Fruit fly (Drosophila melanogaster) whole organism, embryonic: ENCODE results near the gene Nt5b.
A peak's percentile ranks its signal among the peaks of the same experiment; 100 is the strongest.

Experiments used
- Bgb ChIP-seq: fragments of 200-800 bp; sonication (Bioruptor generic); IDR thresholded peaks from 2 replicates; pipeline ENCODE4 v1.3.6; 2022; ENCODE audit warnings: missing biosample characterization, missing genetic modification characterization; ENCODE audit not compliant: partially characterized antibody
- CG11456 ChIP-seq: fragments of 200-800 bp; sonication (Bioruptor generic); IDR thresholded peaks from 3 replicates; pipeline ENCODE4 v1.3.6; 2022; ENCODE audit warnings: missing biosample characterization, missing genetic modification characterization
- CG13624 ChIP-seq: fragments of 200-800 bp; sonication (Bioruptor generic); optimal IDR thresholded peaks from 2 replicates; lab custom pipeline; 2016; ENCODE audit warnings: missing biosample characterization, missing genetic modification characterization
- CG13894 ChIP-seq: fragments of 200-800 bp; sonication (Bioruptor generic); optimal IDR thresholded peaks from 3 replicates; lab custom pipeline; 2018; ENCODE audit warnings: missing biosample characterization, mild to moderate bottlenecking, missing genetic modification characterization, moderate library complexity
- CG15514 ChIP-seq: fragments of 200-800 bp; sonication (Bioruptor generic); optimal IDR thresholded peaks from 3 replicates; lab custom pipeline; 2017; ENCODE audit warnings: missing biosample characterization, missing genetic modification characterization, mild to moderate bottlenecking, moderate library complexity, missing genetic modification reagents
- CG15696 ChIP-seq: fragments of 200-800 bp; sonication (Bioruptor generic); optimal IDR thresholded peaks from 2 replicates; lab custom pipeline; 2019; ENCODE audit warnings: missing biosample characterization, mild to moderate bottlenecking, missing genetic modification characterization, moderate library complexity
- CG16813 ChIP-seq: fragments of 200-800 bp; sonication (Bioruptor generic); IDR thresholded peaks from 3 replicates; pipeline ENCODE4 v1.3.6; 2022; ENCODE audit warnings: missing biosample characterization, missing genetic modification characterization; ENCODE audit not compliant: partially characterized antibody
- CG17186 ChIP-seq: fragments of 200-800 bp; sonication (Bioruptor generic); optimal IDR thresholded peaks from 3 replicates; lab custom pipeline; 2017; ENCODE audit warnings: missing biosample characterization, missing genetic modification reagents, missing genetic modification characterization
- CG17568 ChIP-seq: fragments of 200-800 bp; sonication (Bioruptor generic); optimal IDR thresholded peaks from 2 replicates; lab custom pipeline; 2018; ENCODE audit warnings: missing biosample characterization, mild to moderate bottlenecking, missing genetic modification characterization, moderate library complexity
- CG1832 ChIP-seq: fragments of 200-800 bp; sonication (Bioruptor generic); optimal IDR thresholded peaks from 2 replicates; lab custom pipeline; 2017; ENCODE audit warnings: missing biosample characterization, mild to moderate bottlenecking, missing genetic modification characterization, inconsistent platforms
- CG2116 ChIP-seq: fragments of 200-800 bp; sonication (Bioruptor generic); optimal IDR thresholded peaks from 3 replicates; lab custom pipeline; 2018; ENCODE audit warnings: missing biosample characterization, mild to moderate bottlenecking, missing genetic modification characterization
- CG33213 ChIP-seq: fragments of 200-800 bp; sonication (Bioruptor generic); optimal IDR thresholded peaks from 3 replicates; lab custom pipeline; 2016; ENCODE audit warnings: missing biosample characterization, missing genetic modification characterization
- CG42726 ChIP-seq: fragments of 200-800 bp; sonication (Bioruptor generic); IDR thresholded peaks from 2 replicates; pipeline ENCODE4 v1.3.6; 2022; ENCODE audit warnings: missing biosample characterization, missing genetic modification characterization; ENCODE audit not compliant: partially characterized antibody
- CG4617 ChIP-seq: fragments of 200-800 bp; sonication (Bioruptor generic); optimal IDR thresholded peaks from 3 replicates; lab custom pipeline; 2016; ENCODE audit warnings: missing biosample characterization, missing genetic modification characterization, borderline replicate concordance
- CG7556 ChIP-seq: fragments of 200-800 bp; sonication (Bioruptor generic); optimal IDR thresholded peaks from 2 replicates; lab custom pipeline; 2017; ENCODE audit warnings: missing biosample characterization, mild to moderate bottlenecking, missing genetic modification characterization
- Dbx ChIP-seq: fragments of 200-800 bp; sonication (Bioruptor generic); IDR thresholded peaks from 3 replicates; pipeline ENCODE4 v1.3.6; 2022; ENCODE audit warnings: missing biosample characterization, missing genetic modification characterization
- Dip3 ChIP-seq: fragments of 200-800 bp; sonication (Bioruptor generic); optimal IDR thresholded peaks from 3 replicates; lab custom pipeline; 2016; ENCODE audit warnings: missing biosample characterization, missing genetic modification characterization
- Doc3 ChIP-seq: fragments of 200-800 bp; sonication (Bioruptor generic); IDR thresholded peaks from 3 replicates; pipeline ENCODE4 v1.3.6; 2022; ENCODE audit warnings: missing biosample characterization, missing genetic modification characterization; ENCODE audit not compliant: partially characterized antibody
- Dref ChIP-seq: fragments of 200-800 bp; sonication (Bioruptor generic); IDR thresholded peaks from 2 replicates; pipeline ENCODE4 v1.3.6; 2022; ENCODE audit warnings: missing biosample characterization, missing genetic modification characterization
- Ets97D ChIP-seq: fragments of 200-800 bp; sonication (Bioruptor generic); optimal IDR thresholded peaks from 3 replicates; lab custom pipeline; 2016; ENCODE audit warnings: missing biosample characterization, missing genetic modification characterization
- H2.0 ChIP-seq: fragments of 200-800 bp; sonication (Bioruptor generic); IDR thresholded peaks from 2 replicates; pipeline ENCODE4 v1.3.6; 2022; ENCODE audit warnings: missing biosample characterization, missing genetic modification characterization
- HLHmδ ChIP-seq: fragments of 200-800 bp; sonication (Bioruptor generic); optimal IDR thresholded peaks from 2 replicates; lab custom pipeline; 2018; ENCODE audit warnings: missing biosample characterization, mild to moderate bottlenecking, missing genetic modification characterization, moderate library complexity
- HmgD ChIP-seq: fragments of 200-800 bp; sonication (Bioruptor generic); optimal IDR thresholded peaks from 3 replicates; lab custom pipeline; 2016; ENCODE audit warnings: missing biosample characterization, missing genetic modification characterization
- Med ChIP-seq: fragments of 200-800 bp; sonication (Bioruptor generic); peaks from one replicate; lab custom pipeline; 2016; ENCODE audit warnings: missing biosample characterization, missing genetic modification characterization, mild to moderate bottlenecking, inconsistent platforms, moderate library complexity
- Myb ChIP-seq: fragments of 200-800 bp; sonication (Bioruptor generic); optimal IDR thresholded peaks from 2 replicates; lab custom pipeline; 2016; ENCODE audit warnings: missing biosample characterization, missing genetic modification characterization
- Rfx ChIP-seq: fragments of 200-800 bp; sonication (Bioruptor generic); IDR thresholded peaks from 2 replicates; pipeline ENCODE4 v1.3.6; 2022; ENCODE audit warnings: missing biosample characterization, missing genetic modification characterization
- Scr ChIP-seq: fragments of 200-800 bp; sonication (Bioruptor generic); IDR thresholded peaks from 2 replicates; pipeline ENCODE4 v1.3.6; 2022; ENCODE audit warnings: missing biosample characterization, missing genetic modification characterization; ENCODE audit not compliant: partially characterized antibody
- YL-1 ChIP-seq: fragments of 200-800 bp; sonication (Bioruptor generic); optimal IDR thresholded peaks from 3 replicates; lab custom pipeline; 2017; ENCODE audit warnings: missing biosample characterization, mild to moderate bottlenecking, missing genetic modification characterization
- al ChIP-seq: fragments of 200-800 bp; sonication (Bioruptor generic); IDR thresholded peaks from 2 replicates; pipeline ENCODE4 v1.3.6; 2022; ENCODE audit warnings: missing biosample characterization, missing genetic modification characterization
- amos ChIP-seq: fragments of 200-800 bp; sonication (Bioruptor generic); IDR thresholded peaks from 2 replicates; pipeline ENCODE4 v1.3.6; 2022; ENCODE audit warnings: missing biosample characterization, missing genetic modification characterization; ENCODE audit not compliant: partially characterized antibody
- cg ChIP-seq: fragments of 200-800 bp; sonication (Bioruptor generic); optimal IDR thresholded peaks from 3 replicates; lab custom pipeline; 2019; ENCODE audit warnings: missing biosample characterization, mild to moderate bottlenecking, missing genetic modification characterization, moderate library complexity
- ci ChIP-seq: fragments of 200-800 bp; sonication (Bioruptor generic); IDR thresholded peaks from 3 replicates; pipeline ENCODE4 v1.3.6; 2022; ENCODE audit warnings: missing biosample characterization, missing genetic modification characterization
- corto ChIP-seq: fragments of 200-800 bp; sonication (Bioruptor generic); optimal IDR thresholded peaks from 2 replicates; lab custom pipeline; 2016; ENCODE audit warnings: missing biosample characterization, mild to moderate bottlenecking, missing genetic modification characterization, moderate library complexity
- dm ChIP-seq: fragments of 200-800 bp; sonication (Bioruptor generic); optimal IDR thresholded peaks from 3 replicates; lab custom pipeline; 2016; ENCODE audit warnings: missing biosample characterization, missing genetic modification characterization
- ftz-f1 ChIP-seq: fragments of 200-800 bp; sonication (Bioruptor generic); optimal IDR thresholded peaks from 2 replicates; lab custom pipeline; 2016; ENCODE audit warnings: missing biosample characterization, missing genetic modification characterization
- gcm2 ChIP-seq: fragments of 200-800 bp; sonication (Bioruptor generic); optimal IDR thresholded peaks from 2 replicates; lab custom pipeline; 2016; ENCODE audit warnings: missing biosample characterization, missing genetic modification characterization
- gfzf ChIP-seq: fragments of 200-800 bp; sonication (Bioruptor generic); optimal IDR thresholded peaks from 2 replicates; lab custom pipeline; 2016; ENCODE audit warnings: missing biosample characterization, mild to moderate bottlenecking, missing genetic modification characterization, moderate library complexity
- hbn ChIP-seq: fragments of 200-800 bp; sonication (Bioruptor generic); IDR thresholded peaks from 2 replicates; pipeline ENCODE4 v1.3.6; 2022; ENCODE audit warnings: missing biosample characterization, missing genetic modification characterization; ENCODE audit not compliant: partially characterized antibody
- knrl ChIP-seq: fragments of 200-800 bp; sonication (Bioruptor generic); IDR thresholded peaks from 3 replicates; pipeline ENCODE4 v1.3.6; 2022; ENCODE audit warnings: missing biosample characterization, missing genetic modification characterization; ENCODE audit not compliant: partially characterized antibody
- lab ChIP-seq: fragments of 200-800 bp; sonication (Bioruptor generic); optimal IDR thresholded peaks from 3 replicates; lab custom pipeline; 2017; ENCODE audit warnings: missing biosample characterization, missing genetic modification characterization, mild to moderate bottlenecking, moderate library complexity, missing genetic modification reagents
- pita ChIP-seq: fragments of 200-800 bp; sonication (Bioruptor generic); optimal IDR thresholded peaks from 2 replicates; lab custom pipeline; 2017; ENCODE audit warnings: missing biosample characterization, mild to moderate bottlenecking, missing genetic modification characterization
- pzg ChIP-seq: fragments of 200-800 bp; sonication (Bioruptor generic); optimal IDR thresholded peaks from 3 replicates; lab custom pipeline; 2018; ENCODE audit warnings: missing biosample characterization, mild to moderate bottlenecking, missing genetic modification characterization, moderate library complexity
- salm ChIP-seq: fragments of 200-800 bp; sonication (Bioruptor generic); optimal IDR thresholded peaks from 2 replicates; lab custom pipeline; 2018; ENCODE audit warnings: missing biosample characterization, mild to moderate bottlenecking, missing genetic modification characterization
- sens-2 ChIP-seq: fragments of 200-800 bp; sonication (Bioruptor generic); IDR thresholded peaks from 2 replicates; pipeline ENCODE4 v1.3.6; 2022; ENCODE audit warnings: missing biosample characterization, missing genetic modification characterization
- slbo ChIP-seq: fragments of 200-800 bp; sonication (Bioruptor generic); IDR thresholded peaks from 2 replicates; pipeline ENCODE4 v1.3.6; 2022; ENCODE audit warnings: missing biosample characterization, missing genetic modification characterization
- stwl ChIP-seq: fragments of 200-800 bp; sonication (Bioruptor generic); optimal IDR thresholded peaks from 3 replicates; lab custom pipeline; 2018; ENCODE audit warnings: missing biosample characterization, mild to moderate bottlenecking, missing genetic modification characterization, moderate library complexity
- tll ChIP-seq, 2 experiments: fragments of 200-800 bp in 1 of 2; fragments of >200 bp in 1 of 2; sonication (Bioruptor generic) in 1 of 2; optimal IDR thresholded peaks; 2 replicates each; lab custom pipeline; 2017 to 2019; ENCODE audit warnings: missing biosample characterization in 2 of 2, missing genetic modification characterization in 2 of 2, mild to moderate bottlenecking in 1 of 2, moderate library complexity in 1 of 2
- trem ChIP-seq: fragments of 200-800 bp; optimal IDR thresholded peaks from 3 replicates; lab custom pipeline; 2019; ENCODE audit warnings: missing biosample characterization, mild to moderate bottlenecking, missing genetic modification characterization, moderate library complexity
- zen ChIP-seq: fragments of 200-800 bp; sonication (Bioruptor generic); optimal IDR thresholded peaks from 3 replicates; lab custom pipeline; 2018; ENCODE audit warnings: missing biosample characterization, mild to moderate bottlenecking, missing genetic modification characterization, moderate library complexity

Nt5b gene

DNA sequence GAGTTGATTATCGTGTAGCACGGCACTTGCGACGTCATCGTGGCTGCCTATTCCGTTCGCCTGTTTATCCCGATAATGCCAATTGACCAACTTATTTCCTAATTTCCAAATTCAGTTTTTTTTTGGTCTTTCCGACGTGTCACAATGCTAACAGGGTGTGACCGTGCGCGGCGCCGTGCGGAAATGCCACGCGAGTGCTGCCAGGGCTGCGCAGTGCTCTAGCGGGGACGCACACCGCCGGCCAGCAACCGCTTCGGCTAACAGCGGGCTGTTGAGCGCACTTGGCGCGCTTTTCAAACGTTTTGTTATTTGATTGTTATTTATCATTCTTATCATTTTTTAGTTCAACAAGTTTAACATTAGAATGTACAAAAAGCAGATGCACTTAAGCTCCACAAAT lies 24.9 kb downstream of the Nt5b start, which contains the start of gene betaCOP:
Gene betaCOP (minus strand): TSS at position 187 of the 400 bp plus-strand sequence.
- peak; percentile 97 for TF ChIP-seq pzg (GFP tag; lab: Kevin White, UChicago)
- TF ChIP-seq Med (GFP tag; lab: Kevin White, UChicago), result peak; percentile 81
- no peak for TF ChIP-seq Scr
- peak; percentile 72 for TF ChIP-seq YL-1
- TF ChIP-seq CG13624 (GFP tag; lab: Kevin White, UChicago), result peak; percentile 5
- no peak for TF ChIP-seq tll (GFP tag; optimal IDR thresholded peaks at IDR 0.05; lab: Kevin White, UChicago)
- peak; percentile 54; the same call in 1 of the 3 replicates for TF ChIP-seq CG11456 (GFP tag; lab: Robert Waterston, UW)
- TF ChIP-seq Dip3, result no peak
- TF ChIP-seq CG33213 (GFP tag; lab: Kevin White, UChicago), result peak; percentile 55
- peak; percentile 40; the same call in 1 of the 2 replicates for TF ChIP-seq Bgb (GFP tag; lab: Robert Waterston, UW)
- TF ChIP-seq CG7556 (GFP tag; lab: Kevin White, UChicago), result no peak
- TF ChIP-seq salm (tag; lab: Kevin White, UChicago), result no peak
- peak; percentile 44; the same call in 1 of the 2 replicates for TF ChIP-seq CG42726 (GFP tag; lab: Robert Waterston, UW)
- no peak for TF ChIP-seq gcm2 (GFP tag; lab: Kevin White, UChicago)
- peak; percentile 34; the same call in 1 of the 3 replicates for TF ChIP-seq Dbx (GFP tag; lab: Robert Waterston, UW)
- peak; percentile 58 for TF ChIP-seq HmgD
- TF ChIP-seq CG2116, result peak; percentile 25
- peak; percentile 60 for TF ChIP-seq pita (GFP tag; lab: Kevin White, UChicago)
- peak; percentile 50 for TF ChIP-seq trem (tag; lab: Kevin White, UChicago)
- TF ChIP-seq Myb (GFP tag; lab: Kevin White, UChicago), result peak; percentile 42
- TF ChIP-seq CG16813 (GFP tag; lab: Robert Waterston, UW), result peak; percentile 34; the same call in 2 of the 3 replicates
- no peak for TF ChIP-seq Doc3 (GFP tag; lab: Robert Waterston, UW)
- TF ChIP-seq ci, result no peak
- peak; percentile 49 for TF ChIP-seq CG4617 (GFP tag; lab: Kevin White, UChicago)
- TF ChIP-seq ftz-f1 (GFP tag; lab: Kevin White, UChicago), result peak; percentile 26
- peak; percentile 47 for TF ChIP-seq HLHmδ (GFP tag; lab: Kevin White, UChicago)
- no peak for TF ChIP-seq cg
- no peak for TF ChIP-seq corto (GFP tag; lab: Kevin White, UChicago)
- peak; percentile 19 for TF ChIP-seq dm (GFP tag; lab: Kevin White, UChicago)
- no peak for TF ChIP-seq lab
- TF ChIP-seq gfzf, result peak; percentile 96
- peak; percentile 44; the same call in 1 of the 2 replicates for TF ChIP-seq amos (GFP tag; lab: Robert Waterston, UW)
- no peak for TF ChIP-seq CG15696 (tag; lab: Kevin White, UChicago)
- no peak for TF ChIP-seq H2.0 (GFP tag; lab: Robert Waterston, UW)
- no peak for TF ChIP-seq hbn (GFP tag; lab: Robert Waterston, UW)
- no peak for TF ChIP-seq CG17568 (GFP tag; lab: Kevin White, UChicago)
- TF ChIP-seq Rfx, result peak; percentile 48; the same call in 1 of the 2 replicates
- peak; percentile 9 for TF ChIP-seq zen (tag; lab: Kevin White, UChicago)
- peak; percentile 46 for TF ChIP-seq slbo (GFP tag; lab: Robert Waterston, UW)
- TF ChIP-seq CG13894 (tag; lab: Kevin White, UChicago), result no peak
- TF ChIP-seq Dref (GFP tag; lab: Robert Waterston, UW), result peak; percentile 48
- peak; percentile 73 for TF ChIP-seq CG15514 (GFP tag; lab: Kevin White, UChicago)
- TF ChIP-seq CG1832 (GFP tag; lab: Kevin White, UChicago), result no peak
- 0 out of 3 replicates have a peak, but pooled peaks have one; percentile 15 for TF ChIP-seq knrl (GFP tag; lab: Robert Waterston, UW)
- peak; percentile 11 for TF ChIP-seq stwl (tag; lab: Kevin White, UChicago)
- peak; percentile 100 for TF ChIP-seq CG17186
- TF ChIP-seq Ets97D (GFP tag; lab: Kevin White, UChicago), result peak; percentile 68
- TF ChIP-seq sens-2 (GFP tag; lab: Robert Waterston, UW), result no peak
- no peak for TF ChIP-seq al (GFP tag; lab: Robert Waterston, UW)
